Worm (Caenorhabditis elegans) whole organism, mixed stage, embryonic: ENCODE measurements around the gene F49F1.14.

ENCODE experiments used
- M03D4.4 ChIP-seq: sonication (generic microtip); optimal IDR thresholded peaks from 2 replicates; lab custom pipeline; 2017; ENCODE audit warnings: mild to moderate bottlenecking, missing genetic modification characterization, missing compliant biosample characterization
- blmp-1 ChIP-seq: fragments of 150-350 bp; optimal IDR thresholded peaks from 2 replicates; lab custom pipeline; 2014; ENCODE audit warnings: missing biosample characterization, missing genetic modification characterization
- lsy-2 ChIP-seq: fragments of 150-350 bp; optimal IDR thresholded peaks from 2 replicates; lab custom pipeline; 2014; ENCODE audit warnings: missing biosample characterization, missing genetic modification characterization
- mls-2 ChIP-seq: sonication (generic microtip); optimal IDR thresholded peaks from 2 replicates; lab custom pipeline; 2016; ENCODE audit warnings: mild to moderate bottlenecking, missing genetic modification characterization, moderate library complexity, missing compliant biosample characterization
- pha-4 ChIP-seq: fragments of 150-350 bp; optimal IDR thresholded peaks from 2 replicates; lab custom pipeline; 2018; ENCODE audit warnings: missing biosample characterization, missing genetic modification reagents, missing genetic modification characterization
- snpc-4 ChIP-seq: fragments of 150-350 bp; optimal IDR thresholded peaks from 2 replicates; lab custom pipeline; 2014; ENCODE audit warnings: missing biosample characterization, missing genetic modification characterization
- unc-62 ChIP-seq: fragments of 150-350 bp; optimal IDR thresholded peaks from 2 replicates; lab custom pipeline; 2014; ENCODE audit warnings: missing biosample characterization, missing genetic modification reagents, missing genetic modification characterization

- no peak for TF ChIP-seq blmp-1 (tag; lab: Kevin White, UChicago)
- TF ChIP-seq pha-4 (tag; lab: Kevin White, UChicago), result no peak
- no peak for TF ChIP-seq snpc-4 (tag; lab: Kevin White, UChicago)
- no peak for TF ChIP-seq mls-2 (tag; lab: Kevin White, UChicago)
- TF ChIP-seq M03D4.4, result no peak
- TF ChIP-seq lsy-2 (tag; lab: Kevin White, UChicago), result no peak
- TF ChIP-seq unc-62 (GFP tag; lab: Kevin White, UChicago), result no peak
Observed at ce11 chrIV:4152143-4152542, 39.9 kb upstream of the F49F1.14 start, which contains the start of the genes K08D10.10 and R07C12.1.
